Fruit fly (Drosophila melanogaster) whole organism: Measurements from ENCODE around the gene Cep164.

Source experiments
- CG8478 ChIP-seq: fragments of >200 bp; optimal IDR thresholded peaks from 2 replicates; lab custom pipeline; 2018; ENCODE audit warnings: inconsistent platforms
- Dll ChIP-seq: fragments of >200 bp; optimal IDR thresholded peaks from 2 replicates; lab custom pipeline; 2017
- EcR ChIP-seq, 2 experiments: fragments of >200 bp; optimal IDR thresholded peaks; 2 replicates each; lab custom pipeline; 2017; ENCODE audit warnings: missing biosample characterization in 2 of 2, missing genetic modification characterization in 2 of 2, missing genetic modification reagents in 2 of 2
- pan ChIP-seq: fragments of >200 bp; optimal IDR thresholded peaks from 2 replicates; lab custom pipeline; 2017
- psq ChIP-seq: fragments of >200 bp; optimal IDR thresholded peaks from 2 replicates; lab custom pipeline; 2017
- usp ChIP-seq: fragments of >200 bp; optimal IDR thresholded peaks from 2 replicates; lab custom pipeline; 2017; ENCODE audit warnings: missing biosample characterization, missing genetic modification characterization, mixed read lengths

DNA sequence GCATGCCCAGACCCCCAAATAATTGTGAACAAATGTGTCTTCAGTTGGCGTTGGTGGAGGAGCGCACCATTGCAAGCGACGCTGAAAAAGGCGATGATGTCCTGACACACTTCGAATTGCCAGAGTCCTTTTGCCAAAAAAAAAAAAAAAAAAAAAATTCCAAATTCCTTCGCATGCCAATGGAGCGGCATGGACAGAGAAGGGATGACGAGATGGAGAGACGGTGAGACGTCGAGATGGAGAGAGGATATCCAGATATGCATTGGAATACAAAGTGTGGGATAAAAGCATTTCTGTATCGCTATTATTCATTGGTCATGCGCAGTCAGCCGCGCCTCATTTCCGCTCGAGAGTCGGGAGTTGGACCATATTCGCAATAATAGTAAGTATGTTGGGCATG is 11.2 kb downstream of the Cep164 start:
- TF ChIP-seq psq (lab: Kevin White, UChicago) (no peak), pan (lab: Kevin White, UChicago) (no peak), CG8478 (no peak), Dll (no peak), usp (GFP tag; lab: Kevin White, UChicago) (no peak), EcR (GFP tag; optimal IDR thresholded peaks at IDR 0.05; lab: Kevin White, UChicago) (no peak)
